Fruit fly (Drosophila melanogaster): Measurements from ENCODE around the gene CG10588.

DNA sequence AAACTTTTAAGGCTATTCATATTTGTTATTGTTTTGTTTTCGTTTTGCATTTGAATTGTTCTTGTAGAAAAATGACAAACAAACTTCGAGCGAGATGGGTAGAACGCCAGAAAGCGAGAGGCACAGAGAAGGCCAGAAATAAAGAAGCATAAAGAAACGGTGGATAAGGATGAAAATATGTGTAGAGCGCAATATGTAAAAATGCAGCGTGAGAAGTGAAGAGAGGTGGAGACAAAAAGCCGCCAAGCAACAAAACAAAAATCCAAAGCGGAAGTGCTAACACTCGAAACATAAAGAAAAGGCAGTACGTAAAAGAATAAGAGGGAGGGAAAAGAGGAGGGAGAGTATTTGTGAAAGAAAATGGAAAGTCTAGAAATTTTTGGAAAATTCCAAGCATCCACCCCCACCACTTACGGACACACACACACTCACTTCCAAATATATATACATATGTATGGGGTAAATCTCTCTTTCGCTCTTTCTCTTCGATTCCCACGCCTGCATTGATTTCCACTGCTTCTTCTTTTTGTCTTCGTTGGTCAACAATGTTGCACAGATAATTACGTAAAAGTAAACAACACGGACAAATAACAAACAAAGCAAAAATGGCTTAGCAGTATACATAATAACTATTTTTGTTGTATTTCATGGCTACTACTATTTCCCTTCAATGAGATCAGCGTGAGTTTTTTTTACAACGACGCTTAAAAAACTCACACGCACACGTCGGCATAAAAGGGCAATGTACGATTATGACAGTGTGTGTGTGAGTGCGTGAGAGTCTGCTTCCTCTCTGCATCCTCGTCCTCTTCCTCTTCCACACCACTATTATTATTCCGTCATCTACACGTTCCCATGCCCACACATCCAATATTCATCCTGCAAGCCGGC lies 50.9 kb downstream of the CG10588 start:
- no peak for TF ChIP-seq CTCF (optimal IDR thresholded peaks at IDR 0.05)
- no peak for TF ChIP-seq CG8478 (optimal IDR thresholded peaks at IDR 0.05)

All from S2 (cell line).